Worm (Caenorhabditis elegans): ENCODE data around the gene fkh-7.

fkh-7 gene

DNA sequence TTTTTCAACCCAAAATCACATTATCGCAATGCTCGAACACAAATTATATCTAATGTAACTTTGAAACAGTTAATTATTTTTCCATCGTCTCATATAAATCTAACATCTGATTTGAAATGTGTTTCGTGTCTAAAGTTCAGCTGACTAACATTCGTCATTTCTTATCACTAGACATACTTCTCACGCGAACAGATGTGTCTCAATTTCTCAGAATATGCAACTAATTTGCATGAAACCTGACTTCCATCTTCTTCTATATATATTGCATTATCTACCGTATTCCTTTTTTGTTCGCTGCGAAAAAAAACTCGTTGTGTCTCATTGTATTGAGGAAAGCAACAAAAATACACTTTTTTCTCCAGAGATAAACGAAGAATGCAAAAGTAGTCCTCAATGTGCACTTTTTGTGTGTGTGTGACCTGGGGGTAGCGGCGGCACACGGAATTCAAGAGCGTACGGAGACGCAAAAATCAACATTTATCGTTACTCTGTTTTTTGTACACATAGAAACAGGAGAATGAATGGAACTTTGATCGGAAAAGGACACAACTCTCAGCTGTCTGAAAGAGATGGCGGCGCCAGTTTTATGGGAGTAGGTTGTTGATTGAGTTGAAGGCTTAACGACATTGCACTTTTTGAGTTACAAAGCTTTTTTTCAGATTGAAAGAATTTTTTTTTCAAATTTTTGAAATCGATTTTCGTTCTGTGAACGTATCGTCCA, 3.7 kb upstream of the fkh-7 start:
- no peak for TF ChIP-seq lin-15B (tag; optimal IDR thresholded peaks at IDR 0.05)
- peak; percentile 45 for TF ChIP-seq hlh-30 (tag; optimal IDR thresholded peaks at IDR 0.05; ENCODE audit: insufficient read depth)
- TF ChIP-seq nhr-25 (tag; optimal IDR thresholded peaks at IDR 0.05; ENCODE audit: borderline replicate concordance, insufficient read depth): no peak
- TF ChIP-seq snpc-4 (tag; optimal IDR thresholded peaks at IDR 0.05): no peak
- no peak for TF ChIP-seq lir-3 (tag; optimal IDR thresholded peaks at IDR 0.05)
- TF ChIP-seq egl-27 (tag; optimal IDR thresholded peaks at IDR 0.05): no peak
- TF ChIP-seq ceh-82 (tag; optimal IDR thresholded peaks at IDR 0.05): no peak
- no peak for TF ChIP-seq hlh-11 (tag; optimal IDR thresholded peaks at IDR 0.05)
- TF ChIP-seq mdt-29 (GFP tag; IDR thresholded peaks at IDR 0.05): no peak
- TF ChIP-seq aha-1 (tag): peak; percentile 7
- peak; percentile 37 for TF ChIP-seq nhr-28 (tag; optimal IDR thresholded peaks at IDR 0.05)
- peak in 1 of 2 experiments; percentile 95 for TF ChIP-seq unc-62 (GFP tag; optimal IDR thresholded peaks at IDR 0.05 in 1 of 2)
- TF ChIP-seq unc-62 (tag; optimal IDR thresholded peaks at IDR 0.05): no peak
- no peak for TF ChIP-seq arid-1 (GFP tag; conservative IDR thresholded peaks at IDR 0.05)
- TF ChIP-seq php-3 (GFP tag; IDR thresholded peaks at IDR 0.05): no peak
- no peak for TF ChIP-seq dmd-9 (GFP tag; IDR thresholded peaks at IDR 0.05)
- TF ChIP-seq mxl-3 (GFP tag; optimal IDR thresholded peaks at IDR 0.05): no peak
- no peak for TF ChIP-seq daf-12 (tag; optimal IDR thresholded peaks at IDR 0.05)
- TF ChIP-seq lin-13 (GFP tag; optimal IDR thresholded peaks at IDR 0.05): no peak
- no peak for TF ChIP-seq daf-16 (GFP tag; optimal IDR thresholded peaks at IDR 0.05)
- peak; percentile 65 for TF ChIP-seq daf-16 (tag; optimal IDR thresholded peaks at IDR 0.05)
- no peak for TF ChIP-seq zfp-2 (tag; optimal IDR thresholded peaks at IDR 0.05)
- peak; percentile 14 for TF ChIP-seq sdz-12 (GFP tag; optimal IDR thresholded peaks at IDR 0.05)
- no peak for TF ChIP-seq ztf-11 (tag; optimal IDR thresholded peaks at IDR 0.05)
- no peak for TF ChIP-seq attf-4 (tag; optimal IDR thresholded peaks at IDR 0.05)
- no peak for TF ChIP-seq mxl-2 (GFP tag; conservative IDR thresholded peaks at IDR 0.05)
- no peak for TF ChIP-seq Y105C5A.15 (GFP tag; IDR thresholded peaks at IDR 0.05)
- no peak for TF ChIP-seq zip-2 (tag; optimal IDR thresholded peaks at IDR 0.05)
- TF ChIP-seq ztf-7 (tag; optimal IDR thresholded peaks at IDR 0.05): no peak
- no peak for TF ChIP-seq snpc-1.2 (GFP tag; IDR thresholded peaks at IDR 0.05)
- TF ChIP-seq ceh-62 (tag; optimal IDR thresholded peaks at IDR 0.05): no peak
- TF ChIP-seq zfp-3 (GFP tag; conservative IDR thresholded peaks at IDR 0.05): no peak
- TF ChIP-seq ama-1 (optimal IDR thresholded peaks at IDR 0.05): no peak
- no peak for TF ChIP-seq set-16 (GFP tag; IDR thresholded peaks at IDR 0.05)
- TF ChIP-seq aly-2 (tag; optimal IDR thresholded peaks at IDR 0.05): no peak
- no peak for TF ChIP-seq dmd-6 (GFP tag; IDR thresholded peaks at IDR 0.05)

DNA sequence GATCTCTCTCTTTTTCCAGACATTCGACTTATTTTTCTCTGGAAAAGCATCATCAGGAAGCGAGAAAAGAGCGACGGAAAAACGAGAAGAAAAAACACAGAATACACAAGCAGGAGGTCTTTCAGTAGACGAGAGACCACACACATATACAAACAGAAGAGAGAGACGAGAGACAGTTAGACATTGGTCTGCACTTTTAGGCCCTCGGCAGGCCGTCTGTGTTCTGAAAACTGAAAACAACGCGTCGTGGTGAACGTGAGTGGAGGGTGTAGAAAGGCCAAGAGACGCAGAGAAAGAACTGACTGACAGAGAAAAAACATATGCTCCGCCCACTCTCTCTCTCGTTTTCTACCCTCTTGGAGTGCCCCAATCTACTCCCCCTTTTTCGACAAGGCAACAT, 2.2 kb upstream of the fkh-7 start:
- peak in 1 of 2 experiments; percentile 93 for TF ChIP-seq daf-16 (GFP tag; optimal IDR thresholded peaks at IDR 0.05)
- TF ChIP-seq daf-16 (tag; optimal IDR thresholded peaks at IDR 0.05): peak; percentile 93
- 0 out of 2 replicates have a peak, but pooled peaks have one; percentile 36 for TF ChIP-seq tra-1 (GFP tag; IDR thresholded peaks at IDR 0.05)
- TF ChIP-seq dmd-6 (GFP tag; IDR thresholded peaks at IDR 0.05): peak; percentile 45
- TF ChIP-seq mep-1 (tag; optimal IDR thresholded peaks at IDR 0.05): peak; percentile 65
- peak; percentile 88 for TF ChIP-seq hlh-30 (tag; optimal IDR thresholded peaks at IDR 0.05; ENCODE audit: insufficient read depth)
- TF ChIP-seq dve-1 (tag; optimal IDR thresholded peaks at IDR 0.05; ENCODE audit: insufficient read depth): peak; percentile 57
- TF ChIP-seq sdz-12 (GFP tag; optimal IDR thresholded peaks at IDR 0.05): no peak
- TF ChIP-seq nhr-28 (tag; optimal IDR thresholded peaks at IDR 0.05): peak; percentile 81
- TF ChIP-seq unc-62 (GFP tag; optimal IDR thresholded peaks at IDR 0.05 in 1 of 2): peak in 1 of 2 experiments; percentile 70
- no peak for TF ChIP-seq unc-62 (tag; optimal IDR thresholded peaks at IDR 0.05)
- peak in 1 of 2 experiments; percentile 55 for TF ChIP-seq hif-1 (tag; optimal IDR thresholded peaks at IDR 0.05)
- no peak for TF ChIP-seq R02D3.7 (tag; optimal IDR thresholded peaks at IDR 0.05)
- TF ChIP-seq nhr-111 (GFP tag; optimal IDR thresholded peaks at IDR 0.05): no peak
- TF ChIP-seq hlh-11 (tag; optimal IDR thresholded peaks at IDR 0.05): peak; percentile 85
- TF ChIP-seq gei-8 (GFP tag; optimal IDR thresholded peaks at IDR 0.05): no peak
- no peak for TF ChIP-seq nhr-42 (GFP tag; IDR thresholded peaks at IDR 0.05)
- peak; percentile 67 for TF ChIP-seq mxl-3 (GFP tag; optimal IDR thresholded peaks at IDR 0.05)
- no peak for TF ChIP-seq tag-97 (GFP tag; IDR thresholded peaks at IDR 0.05)
- TF ChIP-seq mdl-1 (tag; optimal IDR thresholded peaks at IDR 0.05): peak in 1 of 2 experiments; percentile 81
- peak; percentile 69 for TF ChIP-seq hmg-1.1 (GFP tag; IDR thresholded peaks at IDR 0.05)
- TF ChIP-seq pqm-1 (tag; optimal IDR thresholded peaks at IDR 0.05): peak; percentile 43
- no peak for TF ChIP-seq snpc-4 (tag; optimal IDR thresholded peaks at IDR 0.05)
- no peak for TF ChIP-seq lin-29 (GFP tag; IDR thresholded peaks at IDR 0.05)
- TF ChIP-seq nhr-11 (tag; optimal IDR thresholded peaks at IDR 0.05): peak; percentile 62

Data from whole organism, L4 larva.